Fruit fly (Drosophila melanogaster): Measurements from ENCODE around the gene dmGlut.

dmGlut gene

DNA sequence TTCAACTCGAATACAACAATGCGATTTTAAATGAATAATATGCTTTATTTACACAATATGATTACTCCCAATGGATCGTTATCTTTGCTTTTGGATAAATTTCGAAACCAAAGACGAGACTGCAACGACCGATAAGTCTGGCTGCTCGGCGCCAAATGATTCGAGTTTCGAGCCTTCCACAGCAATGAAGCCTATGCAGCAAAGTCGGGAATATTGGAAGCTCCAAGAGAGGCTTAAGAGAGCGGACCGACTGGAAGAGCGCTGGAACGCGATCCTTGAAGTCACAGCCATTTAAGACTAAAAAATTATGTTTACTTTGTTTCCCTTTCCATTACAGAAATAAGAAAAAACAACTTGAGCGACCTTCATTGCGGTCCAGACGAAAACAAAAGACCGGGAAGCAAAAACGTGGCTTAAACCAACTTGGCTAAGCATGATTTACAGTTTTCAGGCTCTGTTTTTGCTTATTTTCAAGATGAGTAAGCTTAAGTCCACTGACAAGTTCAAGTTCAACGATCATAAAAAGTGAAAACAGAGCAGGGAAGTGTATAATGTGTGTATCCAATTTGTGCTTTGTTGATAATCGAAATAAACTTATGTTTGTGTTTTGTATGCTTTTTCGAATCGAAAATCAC is 39.5 kb downstream of the dmGlut start, which contains the start of gene firl:
Gene firl, minus strand, starts transcription at position 159 of the 635 bp plus-strand sequence.
- TF ChIP-seq woc (GFP tag; optimal IDR thresholded peaks at IDR 0.05) (no peak), Dif (GFP tag; optimal IDR thresholded peaks at IDR 0.05; ENCODE audit: partially characterized antibody) (peak; percentile 18), sage (GFP tag; optimal IDR thresholded peaks at IDR 0.05) (no peak)

DNA sequence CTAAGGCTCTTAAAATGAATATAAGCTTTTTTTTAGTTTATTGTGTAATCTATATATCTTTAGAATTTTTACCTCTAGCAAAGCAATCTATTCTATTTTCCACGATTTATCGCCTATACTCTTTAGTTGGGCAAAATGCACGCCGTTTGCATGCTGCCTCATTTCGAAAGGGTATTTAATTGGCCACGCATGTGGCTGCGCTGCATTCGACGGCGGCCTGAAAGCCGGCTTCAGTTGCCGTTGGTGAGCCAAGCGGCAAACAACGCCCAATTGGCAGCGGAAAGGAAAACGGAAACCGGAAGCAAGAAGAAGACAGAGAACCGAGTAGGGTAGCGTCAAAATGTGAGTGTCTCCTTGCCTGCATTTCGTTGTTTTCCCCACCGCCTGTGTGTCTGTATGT is 48.6 kb downstream of the dmGlut start, which contains the start of gene CG14947:
Gene CG14947, plus strand, starts transcription at position 251 of the 400 bp plus-strand sequence.
- TF ChIP-seq psq (GFP tag; optimal IDR thresholded peaks at IDR 0.05) (no peak), CG32264 (GFP tag; optimal IDR thresholded peaks at IDR 0.05) (no peak), Mio (GFP tag; optimal IDR thresholded peaks at IDR 0.05) (no peak), lola (GFP tag; optimal IDR thresholded peaks at IDR 0.05) (no peak), Rel (GFP tag; optimal IDR thresholded peaks at IDR 0.05) (no peak), Rel (tag; optimal IDR thresholded peaks at IDR 0.05) (no peak), jim (GFP tag; optimal IDR thresholded peaks at IDR 0.05) (no peak), dl (GFP tag; optimal IDR thresholded peaks at IDR 0.05; ENCODE audit: insufficient read depth in 1 of 2, partially characterized antibody in 2 of 2) (no peak), rgr (GFP tag; optimal IDR thresholded peaks at IDR 0.05) (no peak), Hr83 (GFP tag; optimal IDR thresholded peaks at IDR 0.05; ENCODE audit: poor library complexity, severe bottlenecking) (no peak), Hnf4 (GFP tag; optimal IDR thresholded peaks at IDR 0.05) (no peak), fru (GFP tag; optimal IDR thresholded peaks at IDR 0.05) (no peak), dmrt93B (GFP tag; optimal IDR thresholded peaks at IDR 0.05) (no peak), woc (GFP tag; optimal IDR thresholded peaks at IDR 0.05) (no peak), brk (GFP tag; optimal IDR thresholded peaks at IDR 0.05) (no peak), OdsH (GFP tag; optimal IDR thresholded peaks at IDR 0.05) (no peak), Dfd (GFP tag; optimal IDR thresholded peaks at IDR 0.05) (no peak), Myc (optimal IDR thresholded peaks at IDR 0.05) (no peak), h (GFP tag; optimal IDR thresholded peaks at IDR 0.05) (no peak)

dm6 chr2L:12078123-12078658 is 51.0 kb downstream of the dmGlut start:
- no peak for TF ChIP-seq dl (GFP tag; optimal IDR thresholded peaks at IDR 0.05; ENCODE audit: insufficient read depth in 1 of 2, partially characterized antibody in 2 of 2)

DNA sequence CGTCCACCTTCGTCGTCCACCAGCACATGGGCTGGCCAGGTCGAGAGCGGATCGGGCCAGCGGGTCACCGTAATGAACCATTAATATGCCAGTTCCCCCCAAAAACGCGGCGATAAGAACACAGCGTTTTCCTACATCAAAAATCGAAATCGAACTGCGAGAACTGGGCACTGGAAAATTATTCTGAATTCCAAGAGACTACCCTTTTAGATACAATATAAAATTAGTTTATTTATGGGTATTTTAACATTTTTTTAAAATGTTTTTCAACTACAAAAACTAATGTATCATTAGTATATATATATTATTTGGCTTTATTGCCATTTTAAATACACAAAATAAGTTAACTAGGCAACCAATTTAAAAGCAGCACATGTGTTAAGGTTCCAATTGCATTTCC is 51.5 kb downstream of the dmGlut start:
- TF ChIP-seq br (GFP tag; optimal IDR thresholded peaks at IDR 0.05) = no peak
- TF ChIP-seq Mio (GFP tag; optimal IDR thresholded peaks at IDR 0.05) = no peak
- TF ChIP-seq Hnf4 (GFP tag; optimal IDR thresholded peaks at IDR 0.05) = no peak
- TF ChIP-seq lola (GFP tag; optimal IDR thresholded peaks at IDR 0.05) = no peak
- TF ChIP-seq jim (GFP tag; optimal IDR thresholded peaks at IDR 0.05) = no peak
- no peak for TF ChIP-seq rgr (GFP tag; optimal IDR thresholded peaks at IDR 0.05)
- no peak for TF ChIP-seq Sp1 (GFP tag; optimal IDR thresholded peaks at IDR 0.05)
- no peak for TF ChIP-seq psq (GFP tag; optimal IDR thresholded peaks at IDR 0.05)
- TF ChIP-seq N (GFP tag; optimal IDR thresholded peaks at IDR 0.05) = no peak
- no peak for TF ChIP-seq sage (GFP tag; optimal IDR thresholded peaks at IDR 0.05)

DNA sequence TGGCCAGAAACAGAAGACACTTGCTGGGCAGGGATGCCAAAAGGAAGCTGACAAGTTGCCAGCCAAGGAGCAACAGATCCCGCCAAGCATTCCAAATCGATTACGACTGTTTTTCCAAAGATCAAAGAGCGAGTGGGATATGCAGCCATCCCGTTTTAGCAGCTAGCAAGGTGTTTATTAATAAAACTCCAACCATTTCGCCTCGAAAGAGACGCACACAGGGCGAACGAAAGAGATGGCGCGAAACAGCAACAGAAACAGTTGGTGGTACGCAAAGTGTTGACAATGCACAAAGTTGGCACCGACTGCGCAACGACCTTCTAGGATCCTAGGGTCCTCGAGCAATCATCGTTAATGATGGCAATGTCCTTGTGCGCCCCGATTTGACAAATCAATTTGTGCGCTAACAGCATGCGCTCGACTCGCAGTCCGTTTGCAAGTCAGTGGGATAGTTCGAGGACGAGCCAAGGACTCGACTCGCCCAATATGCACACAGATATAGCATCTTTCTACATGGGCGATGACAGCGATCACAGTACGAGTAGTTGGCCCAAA is 52.7 kb downstream of the dmGlut start:
- TF ChIP-seq GATAd (GFP tag; optimal IDR thresholded peaks at IDR 0.05) = no peak
- TF ChIP-seq pan (optimal IDR thresholded peaks at IDR 0.05) = no peak
- TF ChIP-seq Hr78 (GFP tag; optimal IDR thresholded peaks at IDR 0.05) = no peak
- TF ChIP-seq CG9705 (GFP tag; optimal IDR thresholded peaks at IDR 0.05) = no peak
- TF ChIP-seq Vsx2 (GFP tag; optimal IDR thresholded peaks at IDR 0.05; ENCODE audit: partially characterized antibody) = no peak

DNA sequence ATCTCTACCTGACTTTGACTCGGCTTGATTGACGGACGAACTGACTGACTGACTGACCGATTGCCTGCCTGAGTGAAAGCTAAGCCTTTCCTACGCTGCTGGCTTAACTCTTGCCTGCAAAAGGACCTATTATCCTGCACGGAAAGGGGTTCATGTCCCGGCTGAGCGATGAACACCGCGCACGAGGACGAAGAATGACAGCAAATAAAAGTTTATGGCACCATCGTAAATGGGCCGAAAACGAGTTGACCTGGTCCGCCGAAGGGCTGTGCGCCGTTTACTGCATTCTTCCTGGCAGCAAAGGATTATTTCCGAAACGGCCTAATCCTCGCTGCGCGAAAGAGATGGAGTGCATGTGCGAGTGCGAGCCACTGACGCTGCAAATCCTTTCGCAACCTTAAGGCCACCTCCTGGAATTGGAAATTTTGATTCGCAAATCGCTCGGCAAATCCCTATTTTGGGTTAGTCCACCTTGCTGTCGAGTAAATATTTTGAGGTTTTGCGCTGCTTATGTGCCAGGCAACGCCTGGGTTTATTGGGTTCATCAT is 54.0 kb downstream of the dmGlut start:
- TF ChIP-seq sv (GFP tag; optimal IDR thresholded peaks at IDR 0.05) = no peak
- TF ChIP-seq Abd-B (GFP tag; optimal IDR thresholded peaks at IDR 0.05) = no peak
- no peak for TF ChIP-seq fru (GFP tag; optimal IDR thresholded peaks at IDR 0.05)
- TF ChIP-seq Myc (optimal IDR thresholded peaks at IDR 0.05) = no peak

All from whole organism, wandering third instar larva.